Worm (Caenorhabditis elegans): ENCODE measurements around the gene Y61A9LA.3.

- TF ChIP-seq med-1 (GFP tag; optimal IDR thresholded peaks at IDR 0.05; ENCODE audit: insufficient read depth) (no peak), ztf-29 (GFP tag; IDR thresholded peaks at IDR 0.05) (no peak), T22C8.4 (GFP tag; IDR thresholded peaks at IDR 0.05) (no peak), tab-1 (GFP tag; IDR thresholded peaks at IDR 0.05) (no peak), cog-1 (tag; optimal IDR thresholded peaks at IDR 0.05) (no peak), flt-1 (GFP tag; IDR thresholded peaks at IDR 0.05) (no peak)
Observed at ce11 chrV:4526801-4527425, 44.0 kb upstream of the Y61A9LA.3 start.

Measured in whole organism, midembryonic.